Fruit fly (Drosophila melanogaster) whole organism, adult: Measurements from ENCODE around the gene CG9016.
A peak's percentile ranks its signal among the peaks of the same experiment; 100 is the strongest.

Source experiments
- CG11617 ChIP-seq: fragments of 200-800 bp; sonication (Bioruptor generic); optimal IDR thresholded peaks from 2 replicates; lab custom pipeline; 2017; ENCODE audit warnings: mild to moderate bottlenecking, missing biosample characterization, missing genetic modification reagents, missing genetic modification characterization
- CG12768 ChIP-seq: fragments of 200-800 bp; sonication (Bioruptor generic); optimal IDR thresholded peaks from 2 replicates; lab custom pipeline; 2017; ENCODE audit warnings: missing biosample characterization, missing genetic modification characterization, mild to moderate bottlenecking, moderate library complexity, missing genetic modification reagents
- CG14711 ChIP-seq: fragments of 200-800 bp; sonication (Bioruptor generic); optimal IDR thresholded peaks from 2 replicates; lab custom pipeline; 2018; ENCODE audit warnings: missing biosample characterization, mild to moderate bottlenecking, missing genetic modification characterization, moderate library complexity
- CG1620 ChIP-seq: fragments of 200-800 bp; sonication (Bioruptor generic); optimal IDR thresholded peaks from 2 replicates; lab custom pipeline; 2016; ENCODE audit warnings: missing biosample characterization, missing genetic modification characterization
- CG33017 ChIP-seq: fragments of 200-800 bp; sonication (Bioruptor generic); optimal IDR thresholded peaks from 2 replicates; lab custom pipeline; 2018; ENCODE audit warnings: missing biosample characterization, mild to moderate bottlenecking, missing genetic modification characterization, moderate library complexity
- CG5204 ChIP-seq: fragments of 200-800 bp; sonication (Bioruptor generic); optimal IDR thresholded peaks from 2 replicates; lab custom pipeline; 2016; ENCODE audit warnings: missing biosample characterization, missing genetic modification characterization
- CG7045 ChIP-seq: fragments of 200-800 bp; sonication (Bioruptor generic); optimal IDR thresholded peaks from 2 replicates; lab custom pipeline; 2017; ENCODE audit warnings: missing biosample characterization, mild to moderate bottlenecking, missing genetic modification characterization
- CG7101 ChIP-seq: fragments of 200-800 bp; sonication (Bioruptor generic); optimal IDR thresholded peaks from 2 replicates; lab custom pipeline; 2018; ENCODE audit warnings: missing biosample characterization, mild to moderate bottlenecking, missing genetic modification characterization, moderate library complexity
- Clk ChIP-seq: fragments of 200-800 bp; sonication (Bioruptor generic); optimal IDR thresholded peaks from 2 replicates; lab custom pipeline; 2017; ENCODE audit warnings: missing biosample characterization, missing genetic modification characterization
- Crg-1 ChIP-seq: fragments of 200-800 bp; sonication (Bioruptor generic); optimal IDR thresholded peaks from 2 replicates; lab custom pipeline; 2016; ENCODE audit warnings: missing biosample characterization, missing genetic modification characterization
- Hr96 ChIP-seq: fragments of 200-800 bp; sonication (Bioruptor generic); optimal IDR thresholded peaks from 2 replicates; lab custom pipeline; 2016; ENCODE audit warnings: missing biosample characterization, missing genetic modification characterization
- Mnt ChIP-seq: fragments of 200-800 bp; sonication (Bioruptor generic); optimal IDR thresholded peaks from 2 replicates; lab custom pipeline; 2016; ENCODE audit warnings: missing biosample characterization, mild to moderate bottlenecking, missing genetic modification characterization
- bab1 ChIP-seq: fragments of 200-800 bp; sonication (Bioruptor generic); optimal IDR thresholded peaks from 3 replicates; lab custom pipeline; 2019; ENCODE audit warnings: missing biosample characterization, mild to moderate bottlenecking, missing genetic modification characterization, moderate library complexity
- cic ChIP-seq: fragments of 200-800 bp; sonication (Bioruptor generic); optimal IDR thresholded peaks from 2 replicates; lab custom pipeline; 2017; ENCODE audit warnings: missing biosample characterization, mild to moderate bottlenecking, missing genetic modification characterization, moderate library complexity
- cnc ChIP-seq, 2 experiments: fragments of >200 bp; optimal IDR thresholded peaks; 2 replicates each; lab custom pipeline; 2017
- kay ChIP-seq: fragments of 200-800 bp; sonication (Bioruptor generic); peaks from one replicate; lab custom pipeline; 2016; ENCODE audit warnings: missing biosample characterization, missing genetic modification characterization, borderline replicate concordance
- ovo ChIP-seq: fragments of 200-800 bp; sonication (Bioruptor generic); optimal IDR thresholded peaks from 2 replicates; lab custom pipeline; 2016; ENCODE audit warnings: missing biosample characterization, missing genetic modification characterization
- pad ChIP-seq: fragments of 200-800 bp; sonication (Bioruptor generic); optimal IDR thresholded peaks from 3 replicates; lab custom pipeline; 2017; ENCODE audit warnings: missing biosample characterization, missing genetic modification characterization, mild to moderate bottlenecking, moderate library complexity, missing genetic modification reagents
- tj ChIP-seq: fragments of 200-800 bp; sonication (Bioruptor generic); optimal IDR thresholded peaks from 3 replicates; lab custom pipeline; 2017; ENCODE audit warnings: missing biosample characterization, mild to moderate bottlenecking, missing genetic modification characterization, moderate library complexity
- toe ChIP-seq: fragments of 200-800 bp; sonication (Bioruptor generic); optimal IDR thresholded peaks from 2 replicates; lab custom pipeline; 2016; ENCODE audit warnings: missing biosample characterization, missing genetic modification characterization

Gene CG9016

dm6 chr2L:5883441-5883840, 40.0 kb downstream of the CG9016 start, which contains the start of gene CG44574:
CG44574 (plus strand) TSS chr2L:5883741.
- no peak for TF ChIP-seq Mnt (GFP tag; lab: Kevin White, UChicago)
- TF ChIP-seq CG11617 (GFP tag; lab: Kevin White, UChicago) = no peak
- TF ChIP-seq toe (GFP tag; lab: Kevin White, UChicago) = no peak
- no peak for TF ChIP-seq Clk (GFP tag; lab: Kevin White, UChicago)
- TF ChIP-seq tj (GFP tag; lab: Kevin White, UChicago) = no peak
- no peak for TF ChIP-seq CG1620
- TF ChIP-seq Crg-1 (GFP tag; lab: Kevin White, UChicago) = no peak

DNA sequence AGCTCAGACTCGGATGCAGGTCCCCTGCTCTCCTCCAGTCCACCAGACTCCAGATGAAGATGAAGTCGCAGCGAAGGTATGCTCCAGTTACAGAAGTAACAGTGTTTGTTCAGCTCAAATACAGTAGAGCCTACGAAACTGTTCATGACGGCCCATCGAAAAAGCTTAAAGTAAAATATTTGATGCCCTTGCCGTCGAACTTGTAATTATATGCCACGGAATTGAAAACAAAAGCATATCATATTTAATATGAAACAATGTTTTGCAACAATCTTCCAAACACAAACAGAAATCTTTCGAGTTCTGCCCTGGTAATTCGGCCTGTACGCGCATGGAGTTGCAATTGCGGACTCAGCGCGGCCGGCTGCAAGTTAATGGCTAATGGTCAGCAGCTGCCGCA, 42.3 kb downstream of the CG9016 start:
- no peak for TF ChIP-seq tj (GFP tag; lab: Kevin White, UChicago)
- no peak for TF ChIP-seq pad (GFP tag; lab: Kevin White, UChicago)
- TF ChIP-seq CG33017 (tag; lab: Kevin White, UChicago) = no peak
- no peak for TF ChIP-seq ovo (GFP tag; lab: Kevin White, UChicago)
- no peak for TF ChIP-seq bab1 (GFP tag; lab: Kevin White, UChicago)
- TF ChIP-seq CG7101 = no peak
- no peak for TF ChIP-seq Clk (GFP tag; lab: Kevin White, UChicago)

dm6 chr2L:5879363-5879934, 44.0 kb downstream of the CG9016 start, which contains the start of gene rau:
rau (minus strand) TSS chr2L:5879498.
- TF ChIP-seq cnc (optimal IDR thresholded peaks at IDR 0.05; lab: Kevin White, UChicago) (no peak), CG7101 (peak; percentile 62), Hr96 (GFP tag; lab: Kevin White, UChicago) (no peak), Clk (GFP tag; lab: Kevin White, UChicago) (no peak), pad (GFP tag; lab: Kevin White, UChicago) (peak; percentile 34), kay (GFP tag; lab: Kevin White, UChicago) (no peak), CG33017 (tag; lab: Kevin White, UChicago) (peak; percentile 25), toe (GFP tag; lab: Kevin White, UChicago) (peak; percentile 49), CG5204 (GFP tag; lab: Kevin White, UChicago) (peak; percentile 46), CG12768 (GFP tag; lab: Kevin White, UChicago) (peak; percentile 37), cic (GFP tag; lab: Kevin White, UChicago) (no peak), ovo (GFP tag; lab: Kevin White, UChicago) (no peak), CG14711 (tag; lab: Kevin White, UChicago) (peak; percentile 48), CG1620 (no peak), Mnt (GFP tag; lab: Kevin White, UChicago) (peak; percentile 23), CG11617 (GFP tag; lab: Kevin White, UChicago) (peak; percentile 32), bab1 (GFP tag; lab: Kevin White, UChicago) (peak; percentile 69), tj (GFP tag; lab: Kevin White, UChicago) (peak; percentile 84), Crg-1 (GFP tag; lab: Kevin White, UChicago) (peak; percentile 28), CG7045 (GFP tag; lab: Kevin White, UChicago) (peak; percentile 39)

dm6 chr2L:5876474-5877067, 46.9 kb downstream of the CG9016 start:
- TF ChIP-seq CG1620 (peak; percentile 41), toe (GFP tag; lab: Kevin White, UChicago) (peak; percentile 32), Clk (GFP tag; lab: Kevin White, UChicago) (no peak), CG7101 (peak; percentile 81), CG7045 (GFP tag; lab: Kevin White, UChicago) (peak; percentile 90), Mnt (GFP tag; lab: Kevin White, UChicago) (peak; percentile 50), bab1 (GFP tag; lab: Kevin White, UChicago) (no peak), CG12768 (GFP tag; lab: Kevin White, UChicago) (peak; percentile 54), tj (GFP tag; lab: Kevin White, UChicago) (peak; percentile 98), ovo (GFP tag; lab: Kevin White, UChicago) (peak; percentile 76), kay (GFP tag; lab: Kevin White, UChicago) (peak; percentile 70), pad (GFP tag; lab: Kevin White, UChicago) (peak; percentile 28), cnc (optimal IDR thresholded peaks at IDR 0.05; lab: Kevin White, UChicago) (no peak), Hr96 (GFP tag; lab: Kevin White, UChicago) (peak; percentile 43), cic (GFP tag; lab: Kevin White, UChicago) (peak; percentile 72), CG33017 (tag; lab: Kevin White, UChicago) (peak; percentile 66), CG11617 (GFP tag; lab: Kevin White, UChicago) (peak; percentile 64), Crg-1 (GFP tag; lab: Kevin White, UChicago) (peak; percentile 72), CG14711 (tag; lab: Kevin White, UChicago) (peak; percentile 72), CG5204 (GFP tag; lab: Kevin White, UChicago) (peak; percentile 49)
